Worm (Caenorhabditis elegans): ENCODE results near the gene R02F2.9.

DNA sequence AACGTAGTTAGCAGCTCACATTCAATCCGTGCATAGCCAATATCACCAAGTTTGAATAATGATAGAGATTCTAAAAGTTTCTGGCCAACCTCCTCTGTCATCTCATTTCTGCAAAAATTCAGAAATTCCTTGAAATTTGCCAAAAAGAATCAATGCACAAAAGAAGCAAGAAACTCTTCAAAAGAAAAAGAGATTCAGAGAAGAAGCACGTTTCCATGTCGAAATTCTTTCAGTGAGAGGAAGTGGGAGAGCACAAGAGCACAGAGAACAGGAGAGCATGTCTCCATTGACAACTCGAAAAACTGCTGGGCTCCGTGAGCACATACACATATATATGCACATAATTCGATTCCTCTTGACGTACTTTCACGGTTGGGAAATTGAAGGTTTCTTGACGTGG lies 18.4 kb downstream of the R02F2.9 start, which contains the start of gene nekl-4:
- TF ChIP-seq F13H6.1 (tag; optimal IDR thresholded peaks at IDR 0.05) (no peak), ceh-34 (tag; optimal IDR thresholded peaks at IDR 0.05) (no peak), dve-1 (tag; optimal IDR thresholded peaks at IDR 0.05) (no peak), ztf-16 (tag; optimal IDR thresholded peaks at IDR 0.05) (no peak), fkh-10 (GFP tag; optimal IDR thresholded peaks at IDR 0.05) (no peak), ceh-19 (GFP tag; optimal IDR thresholded peaks at IDR 0.05) (no peak), hlh-8 (tag; optimal IDR thresholded peaks at IDR 0.05) (no peak), unc-55 (GFP tag; optimal IDR thresholded peaks at IDR 0.05) (no peak), zip-5 (tag; optimal IDR thresholded peaks at IDR 0.05) (no peak), elt-2 (tag; optimal IDR thresholded peaks at IDR 0.05) (no peak), dmd-4 (tag; optimal IDR thresholded peaks at IDR 0.05; ENCODE audit: borderline replicate concordance) (no peak), elt-4 (tag; optimal IDR thresholded peaks at IDR 0.05) (no peak)

Data from whole organism, late embryonic.